Fruit fly (Drosophila melanogaster) whole organism, embryonic: ENCODE results near the gene kraken.

Experiments
- Atf-2 ChIP-seq: fragments of 200-800 bp; sonication (Bioruptor generic); optimal IDR thresholded peaks from 2 replicates; lab custom pipeline; 2016; ENCODE audit warnings: missing biosample characterization, missing genetic modification characterization
- CG10209 ChIP-seq: fragments of 200-800 bp; sonication (Bioruptor generic); optimal IDR thresholded peaks from 3 replicates; lab custom pipeline; 2017; ENCODE audit warnings: missing biosample characterization, mild to moderate bottlenecking, missing genetic modification characterization, missing genetic modification reagents
- CG10267 ChIP-seq: fragments of 200-800 bp; sonication (Bioruptor generic); optimal IDR thresholded peaks from 2 replicates; lab custom pipeline; 2018; ENCODE audit warnings: missing biosample characterization, mild to moderate bottlenecking, missing genetic modification characterization, moderate library complexity
- CG12659 ChIP-seq: fragments of 200-800 bp; sonication (Bioruptor generic); optimal IDR thresholded peaks from 3 replicates; lab custom pipeline; 2017; ENCODE audit warnings: mild to moderate bottlenecking, missing biosample characterization, missing genetic modification reagents, missing genetic modification characterization
- CG12942 ChIP-seq: fragments of 200-800 bp; sonication (Bioruptor generic); optimal IDR thresholded peaks from 3 replicates; lab custom pipeline; 2016; ENCODE audit warnings: missing biosample characterization, missing genetic modification characterization
- CG15479 ChIP-seq: fragments of 200-800 bp; sonication (Bioruptor generic); optimal IDR thresholded peaks from 3 replicates; lab custom pipeline; 2019; ENCODE audit warnings: missing biosample characterization, mild to moderate bottlenecking, missing genetic modification characterization, moderate library complexity
- CG15514 ChIP-seq: fragments of 200-800 bp; sonication (Bioruptor generic); optimal IDR thresholded peaks from 3 replicates; lab custom pipeline; 2017; ENCODE audit warnings: missing biosample characterization, missing genetic modification characterization, mild to moderate bottlenecking, moderate library complexity, missing genetic modification reagents
- CG16813 ChIP-seq: fragments of 200-800 bp; sonication (Bioruptor generic); IDR thresholded peaks from 3 replicates; pipeline ENCODE4 v1.3.6; 2022; ENCODE audit warnings: missing biosample characterization, missing genetic modification characterization; ENCODE audit not compliant: partially characterized antibody
- CG17359 ChIP-seq: fragments of 200-800 bp; sonication (Bioruptor generic); optimal IDR thresholded peaks from 3 replicates; lab custom pipeline; 2018; ENCODE audit warnings: missing biosample characterization, mild to moderate bottlenecking, missing genetic modification characterization, moderate library complexity
- CG17802 ChIP-seq: fragments of 200-800 bp; sonication (Bioruptor generic); optimal IDR thresholded peaks from 2 replicates; lab custom pipeline; 2018; ENCODE audit warnings: missing biosample characterization, mild to moderate bottlenecking, missing genetic modification characterization, moderate library complexity
- CG2116 ChIP-seq: fragments of 200-800 bp; sonication (Bioruptor generic); optimal IDR thresholded peaks from 3 replicates; lab custom pipeline; 2018; ENCODE audit warnings: missing biosample characterization, mild to moderate bottlenecking, missing genetic modification characterization
- CG2120 ChIP-seq: fragments of 200-800 bp; sonication (Bioruptor generic); optimal IDR thresholded peaks from 3 replicates; lab custom pipeline; 2016; ENCODE audit warnings: missing biosample characterization, missing genetic modification characterization
- CG2202 ChIP-seq: fragments of 200-800 bp; sonication (Bioruptor generic); optimal IDR thresholded peaks from 2 replicates; lab custom pipeline; 2018; ENCODE audit warnings: missing biosample characterization, mild to moderate bottlenecking, missing genetic modification characterization
- CG31224 ChIP-seq: fragments of 200-800 bp; sonication (Bioruptor generic); IDR thresholded peaks from 2 replicates; pipeline ENCODE4 v1.3.6; 2022; ENCODE audit warnings: missing biosample characterization, missing genetic modification characterization
- CG3847 ChIP-seq: fragments of 200-800 bp; sonication (Bioruptor generic); IDR thresholded peaks from 2 replicates; pipeline ENCODE4 v1.3.6; 2022; ENCODE audit warnings: missing biosample characterization, missing genetic modification characterization
- CG42726 ChIP-seq: fragments of 200-800 bp; sonication (Bioruptor generic); IDR thresholded peaks from 2 replicates; pipeline ENCODE4 v1.3.6; 2022; ENCODE audit warnings: missing biosample characterization, missing genetic modification characterization; ENCODE audit not compliant: partially characterized antibody
- CG4328 ChIP-seq: fragments of 200-800 bp; sonication (Bioruptor generic); optimal IDR thresholded peaks from 3 replicates; lab custom pipeline; 2017; ENCODE audit warnings: missing biosample characterization, missing genetic modification reagents, missing genetic modification characterization
- CG4617 ChIP-seq: fragments of 200-800 bp; sonication (Bioruptor generic); optimal IDR thresholded peaks from 3 replicates; lab custom pipeline; 2016; ENCODE audit warnings: missing biosample characterization, missing genetic modification characterization, borderline replicate concordance
- CG6765 ChIP-seq: fragments of 200-800 bp; sonication (Bioruptor generic); optimal IDR thresholded peaks from 3 replicates; lab custom pipeline; 2017; ENCODE audit warnings: missing biosample characterization, mild to moderate bottlenecking, missing genetic modification characterization
- CG8944 ChIP-seq: fragments of 200-800 bp; sonication (Bioruptor generic); optimal IDR thresholded peaks from 3 replicates; lab custom pipeline; 2016; ENCODE audit warnings: missing biosample characterization, missing genetic modification characterization
- CG9215 ChIP-seq: fragments of 200-800 bp; sonication (Bioruptor generic); IDR thresholded peaks from 2 replicates; pipeline ENCODE4 v1.3.6; 2022; ENCODE audit warnings: missing biosample characterization, missing genetic modification characterization
- CkIIα-i1 ChIP-seq: fragments of 200-800 bp; sonication (Bioruptor generic); IDR thresholded peaks from 2 replicates; pipeline ENCODE4 v1.3.6; 2022; ENCODE audit warnings: missing biosample characterization, missing genetic modification characterization
- Doc2 ChIP-seq: fragments of 200-800 bp; sonication (Bioruptor generic); IDR thresholded peaks from 2 replicates; pipeline ENCODE4 v1.3.6; 2022; ENCODE audit warnings: missing biosample characterization, missing genetic modification characterization
- Hr78 ChIP-seq, 2 experiments: fragments of 200-800 bp in 1 of 2; fragments of >200 bp in 1 of 2; sonication (Bioruptor generic) in 1 of 2; optimal IDR thresholded peaks; 2 replicates each; lab custom pipeline; 2017 to 2019; ENCODE audit warnings: missing biosample characterization in 2 of 2, missing genetic modification characterization in 2 of 2, mild to moderate bottlenecking in 1 of 2, moderate library complexity in 1 of 2
- MBD-R2 ChIP-seq: fragments of 200-800 bp; sonication (Bioruptor generic); IDR thresholded peaks from 2 replicates; pipeline ENCODE4 v1.3.6; 2022; ENCODE audit warnings: missing biosample characterization, missing genetic modification characterization
- Nf-YB ChIP-seq: fragments of 200-800 bp; sonication (Bioruptor generic); optimal IDR thresholded peaks from 3 replicates; lab custom pipeline; 2019; ENCODE audit warnings: missing biosample characterization, mild to moderate bottlenecking, missing genetic modification characterization, moderate library complexity
- Pdp1 ChIP-seq, 2 experiments: fragments of 200-800 bp; sonication (Bioruptor generic); optimal IDR thresholded peaks; 3 replicates each; lab custom pipeline; 2016; ENCODE audit warnings: missing biosample characterization in 2 of 2, missing genetic modification characterization in 2 of 2, mild to moderate bottlenecking in 1 of 2, moderate library complexity in 1 of 2
- Ptx1 ChIP-seq: fragments of 200-800 bp; sonication (Bioruptor generic); IDR thresholded peaks from 2 replicates; pipeline ENCODE4 v1.3.6; 2022; ENCODE audit warnings: missing biosample characterization, missing genetic modification characterization
- Rfx ChIP-seq: fragments of 200-800 bp; sonication (Bioruptor generic); IDR thresholded peaks from 2 replicates; pipeline ENCODE4 v1.3.6; 2022; ENCODE audit warnings: missing biosample characterization, missing genetic modification characterization
- Sin3A ChIP-seq: fragments of >200 bp; optimal IDR thresholded peaks from 2 replicates; lab custom pipeline; 2018
- Sry-δ ChIP-seq: fragments of 200-800 bp; sonication (Bioruptor generic); optimal IDR thresholded peaks from 2 replicates; lab custom pipeline; 2016; ENCODE audit warnings: missing biosample characterization, missing genetic modification characterization
- Stat92E ChIP-seq, 3 experiments: fragments of >200 bp in 2 of 3; fragments of 200-800 bp in 1 of 3; sonication (Bioruptor generic) in 1 of 3; optimal IDR thresholded peaks; 2 replicates each; lab custom pipeline; 2017 to 2019; ENCODE audit warnings: missing biosample characterization in 3 of 3, missing genetic modification characterization in 3 of 3, mild to moderate bottlenecking in 1 of 3, moderate library complexity in 1 of 3
- Vsx1 ChIP-seq: fragments of 200-800 bp; sonication (Bioruptor generic); optimal IDR thresholded peaks from 2 replicates; lab custom pipeline; 2017; ENCODE audit warnings: missing biosample characterization, mild to moderate bottlenecking, missing genetic modification characterization, missing genetic modification reagents
- ab ChIP-seq: fragments of 200-800 bp; sonication (Bioruptor generic); optimal IDR thresholded peaks from 2 replicates; lab custom pipeline; 2016; ENCODE audit warnings: missing biosample characterization, missing genetic modification characterization
- ase ChIP-seq: fragments of 200-800 bp; sonication (Bioruptor generic); IDR thresholded peaks from 3 replicates; pipeline ENCODE4 v1.3.6; 2022; ENCODE audit warnings: missing biosample characterization, missing genetic modification characterization
- dan ChIP-seq: fragments of 200-800 bp; sonication (Bioruptor generic); IDR thresholded peaks from 2 replicates; pipeline ENCODE4 v1.3.6; 2022; ENCODE audit warnings: missing biosample characterization, missing genetic modification characterization
- emc ChIP-seq: fragments of 200-800 bp; sonication (Bioruptor generic); optimal IDR thresholded peaks from 2 replicates; lab custom pipeline; 2016; ENCODE audit warnings: missing biosample characterization, missing genetic modification characterization
- fd64A ChIP-seq: fragments of 200-800 bp; sonication (Bioruptor generic); optimal IDR thresholded peaks from 3 replicates; lab custom pipeline; 2018; ENCODE audit warnings: missing biosample characterization, mild to moderate bottlenecking, missing genetic modification characterization
- fru ChIP-seq: fragments of >200 bp; optimal IDR thresholded peaks from 2 replicates; lab custom pipeline; 2017
- gsb ChIP-seq: fragments of 200-800 bp; sonication (Bioruptor generic); IDR thresholded peaks from 2 replicates; pipeline ENCODE4 v1.3.6; 2022; ENCODE audit warnings: missing biosample characterization, missing genetic modification characterization
- hbn ChIP-seq: fragments of 200-800 bp; sonication (Bioruptor generic); IDR thresholded peaks from 2 replicates; pipeline ENCODE4 v1.3.6; 2022; ENCODE audit warnings: missing biosample characterization, missing genetic modification characterization; ENCODE audit not compliant: partially characterized antibody
- jigr1 ChIP-seq: fragments of 200-800 bp; sonication (Bioruptor generic); IDR thresholded peaks from 3 replicates; pipeline ENCODE4 v1.3.6; 2022; ENCODE audit warnings: missing biosample characterization, missing genetic modification characterization
- mam ChIP-seq: fragments of 200-800 bp; sonication (Bioruptor generic); optimal IDR thresholded peaks from 3 replicates; lab custom pipeline; 2016; ENCODE audit warnings: missing biosample characterization, missing genetic modification characterization
- pnt ChIP-seq: fragments of 200-800 bp; sonication (Bioruptor generic); optimal IDR thresholded peaks from 3 replicates; lab custom pipeline; 2016; ENCODE audit warnings: missing biosample characterization, missing genetic modification characterization
- slou ChIP-seq: fragments of 200-800 bp; sonication (Bioruptor generic); optimal IDR thresholded peaks from 3 replicates; lab custom pipeline; 2016; ENCODE audit warnings: missing biosample characterization, missing genetic modification characterization
- sob ChIP-seq: fragments of 200-800 bp; sonication (Bioruptor generic); IDR thresholded peaks from 2 replicates; pipeline ENCODE4 v1.3.6; 2022; ENCODE audit warnings: missing biosample characterization, missing genetic modification characterization
- sqz ChIP-seq: fragments of 200-800 bp; sonication (Bioruptor generic); optimal IDR thresholded peaks from 3 replicates; lab custom pipeline; 2018; ENCODE audit warnings: missing biosample characterization, mild to moderate bottlenecking, missing genetic modification characterization
- stc ChIP-seq: fragments of 200-800 bp; sonication (Bioruptor generic); IDR thresholded peaks from 2 replicates; pipeline ENCODE4 v1.3.6; 2022; ENCODE audit warnings: missing biosample characterization, missing genetic modification characterization
- unpg ChIP-seq: fragments of 200-800 bp; sonication (Bioruptor generic); optimal IDR thresholded peaks from 3 replicates; lab custom pipeline; 2018; ENCODE audit warnings: missing biosample characterization, mild to moderate bottlenecking, missing genetic modification characterization, moderate library complexity
- yki ChIP-seq: fragments of >200 bp; optimal IDR thresholded peaks from 3 replicates; lab custom pipeline; 2018

kraken gene

dm6 chr2L:847189-847987 is 5.2 kb upstream of the kraken start (continued):
- TF ChIP-seq Stat92E (GFP tag; optimal IDR thresholded peaks at IDR 0.05; lab: Kevin White, UChicago) (no peak), ab (GFP tag; lab: Kevin White, UChicago) (no peak), Vsx1 (GFP tag; lab: Kevin White, UChicago) (no peak), ase (GFP tag; lab: Robert Waterston, UW) (no peak), Ptx1 (GFP tag; lab: Robert Waterston, UW) (0 out of 2 replicates have a peak, but pooled peaks have one; percentile 26), fd64A (GFP tag; lab: Kevin White, UChicago) (no peak), CG4617 (GFP tag; lab: Kevin White, UChicago) (no peak), sob (GFP tag; lab: Robert Waterston, UW) (no peak), CG3847 (GFP tag; lab: Robert Waterston, UW) (no peak), CG9215 (GFP tag; lab: Robert Waterston, UW) (no peak), CG6765 (GFP tag; lab: Kevin White, UChicago) (no peak), unpg (GFP tag; lab: Kevin White, UChicago) (no peak), CG42726 (GFP tag; lab: Robert Waterston, UW) (no peak), emc (GFP tag; lab: Kevin White, UChicago) (no peak), CkIIα-i1 (GFP tag; lab: Robert Waterston, UW) (no peak), dan (GFP tag; lab: Robert Waterston, UW) (no peak), CG16813 (GFP tag; lab: Robert Waterston, UW) (no peak), jigr1 (no peak), Sry-δ (GFP tag; lab: Kevin White, UChicago) (no peak), Hr78 (GFP tag; optimal IDR thresholded peaks at IDR 0.05; lab: Kevin White, UChicago) (peak in 1 of 2 experiments; percentile 75), MBD-R2 (GFP tag; lab: Robert Waterston, UW) (no peak), fru (lab: Kevin White, UChicago) (no peak), Sin3A (lab: Kevin White, UChicago) (no peak), Nf-YB (peak; percentile 4), CG15514 (GFP tag; lab: Kevin White, UChicago) (no peak), CG8944 (GFP tag; lab: Kevin White, UChicago) (no peak), CG12942 (GFP tag; lab: Kevin White, UChicago) (no peak), mam (GFP tag; lab: Kevin White, UChicago) (no peak), CG10267 (tag; lab: Kevin White, UChicago) (no peak), CG2120 (GFP tag; lab: Kevin White, UChicago) (peak; percentile 12), slou (GFP tag; lab: Kevin White, UChicago) (no peak), Doc2 (no peak), CG12659 (GFP tag; lab: Kevin White, UChicago) (peak; percentile 11), CG2116 (GFP tag; lab: Kevin White, UChicago) (no peak), CG10209 (no peak), sqz (GFP tag; lab: Kevin White, UChicago) (no peak), Pdp1 (GFP tag; optimal IDR thresholded peaks at IDR 0.05; lab: Kevin White, UChicago) (peak in 1 of 2 experiments; percentile 15), CG2202 (no peak), CG17802 (tag; lab: Kevin White, UChicago) (no peak), Atf-2 (GFP tag; lab: Kevin White, UChicago) (no peak), Rfx (GFP tag; lab: Robert Waterston, UW) (no peak), CG4328 (GFP tag; lab: Kevin White, UChicago) (no peak), hbn (GFP tag; lab: Robert Waterston, UW) (no peak), CG17359 (tag; lab: Kevin White, UChicago) (peak; percentile 8), gsb (no peak), CG15479 (no peak), stc (GFP tag; lab: Robert Waterston, UW) (no peak), CG31224 (GFP tag; lab: Robert Waterston, UW) (no peak), yki (lab: Kevin White, UChicago) (no peak), pnt (GFP tag; lab: Kevin White, UChicago) (no peak)
